Fruit fly (Drosophila melanogaster) whole organism, prepupa: ENCODE results near the gene RpLP1.

Source experiments
- Blimp-1 ChIP-seq: fragments of 200-800 bp; sonication (Bioruptor generic); optimal IDR thresholded peaks from 3 replicates; lab custom pipeline; 2017; ENCODE audit warnings: missing biosample characterization, missing genetic modification characterization, mild to moderate bottlenecking, moderate library complexity, missing genetic modification reagents
- CG10631 ChIP-seq: fragments of 200-800 bp; sonication (Bioruptor generic); optimal IDR thresholded peaks from 2 replicates; lab custom pipeline; 2016; ENCODE audit warnings: missing biosample characterization, missing genetic modification characterization
- CG10669 ChIP-seq: fragments of 200-800 bp; sonication (Bioruptor generic); optimal IDR thresholded peaks from 3 replicates; lab custom pipeline; 2018; ENCODE audit warnings: missing biosample characterization, mild to moderate bottlenecking, missing genetic modification characterization, moderate library complexity
- CG11762 ChIP-seq: fragments of 200-800 bp; sonication (Bioruptor generic); optimal IDR thresholded peaks from 3 replicates; lab custom pipeline; 2016; ENCODE audit warnings: missing biosample characterization, missing genetic modification characterization; ENCODE audit not compliant: insufficient read depth
- CG11902 ChIP-seq: fragments of 200-800 bp; sonication (Bioruptor generic); optimal IDR thresholded peaks from 3 replicates; lab custom pipeline; 2016; ENCODE audit warnings: missing biosample characterization, missing genetic modification characterization
- CG15336 ChIP-seq: fragments of 200-800 bp; sonication (Bioruptor generic); IDR thresholded peaks from 2 replicates; pipeline ENCODE4 v1.3.6; 2022; ENCODE audit warnings: missing biosample characterization, missing genetic modification characterization
- CG1621 ChIP-seq: fragments of 200-800 bp; sonication (Bioruptor generic); optimal IDR thresholded peaks from 3 replicates; lab custom pipeline; 2018; ENCODE audit warnings: missing biosample characterization, mild to moderate bottlenecking, missing genetic modification characterization
- CG3032 ChIP-seq: fragments of 200-800 bp; optimal IDR thresholded peaks from 2 replicates; lab custom pipeline; 2019; ENCODE audit warnings: missing biosample characterization, mild to moderate bottlenecking, missing genetic modification characterization, moderate library complexity
- CG31627 ChIP-seq: fragments of 200-800 bp; sonication (Bioruptor generic); optimal IDR thresholded peaks from 3 replicates; lab custom pipeline; 2016; ENCODE audit warnings: missing biosample characterization, missing genetic modification characterization
- CG32006 ChIP-seq: fragments of 200-800 bp; sonication (Bioruptor generic); optimal IDR thresholded peaks from 3 replicates; lab custom pipeline; 2017; ENCODE audit warnings: missing biosample characterization, mild to moderate bottlenecking, missing genetic modification characterization
- CG34406 ChIP-seq: fragments of 200-800 bp; sonication (Bioruptor generic); optimal IDR thresholded peaks from 3 replicates; lab custom pipeline; 2016; ENCODE audit warnings: missing biosample characterization, missing genetic modification characterization
- CG3919 ChIP-seq: fragments of 200-800 bp; sonication (Bioruptor generic); optimal IDR thresholded peaks from 3 replicates; lab custom pipeline; 2016; ENCODE audit warnings: missing biosample characterization, missing genetic modification characterization
- CG4318 ChIP-seq: fragments of 200-800 bp; sonication (Bioruptor generic); optimal IDR thresholded peaks from 3 replicates; lab custom pipeline; 2017; ENCODE audit warnings: missing biosample characterization, mild to moderate bottlenecking, missing genetic modification characterization
- CG6163 ChIP-seq: fragments of 200-800 bp; sonication (Bioruptor generic); IDR thresholded peaks from 3 replicates; pipeline ENCODE4 v1.3.6; 2022; ENCODE audit warnings: missing biosample characterization, missing genetic modification characterization
- CG6276 ChIP-seq: fragments of 200-800 bp; sonication (Bioruptor generic); optimal IDR thresholded peaks from 2 replicates; lab custom pipeline; 2017; ENCODE audit warnings: missing biosample characterization, mild to moderate bottlenecking, missing genetic modification characterization
- CG6792 ChIP-seq: fragments of 200-800 bp; sonication (Bioruptor generic); optimal IDR thresholded peaks from 3 replicates; lab custom pipeline; 2016; ENCODE audit warnings: missing biosample characterization, missing genetic modification characterization
- CG6854 ChIP-seq: fragments of 200-800 bp; sonication (Bioruptor generic); optimal IDR thresholded peaks from 2 replicates; lab custom pipeline; 2017; ENCODE audit warnings: missing biosample characterization, mild to moderate bottlenecking, missing genetic modification characterization
- CG7368 ChIP-seq: fragments of 200-800 bp; sonication (Bioruptor generic); optimal IDR thresholded peaks from 3 replicates; lab custom pipeline; 2016; ENCODE audit warnings: missing biosample characterization, missing genetic modification characterization
- CG8119 ChIP-seq: fragments of 200-800 bp; sonication (Bioruptor generic); IDR thresholded peaks from 3 replicates; pipeline ENCODE4 v1.3.6; 2022; ENCODE audit warnings: missing biosample characterization, missing genetic modification characterization
- CG8319 ChIP-seq: fragments of 200-800 bp; sonication (Bioruptor generic); optimal IDR thresholded peaks from 3 replicates; lab custom pipeline; 2016; ENCODE audit warnings: missing biosample characterization, missing genetic modification characterization
- CG8632 ChIP-seq: fragments of 200-800 bp; sonication (Bioruptor generic); optimal IDR thresholded peaks from 3 replicates; lab custom pipeline; 2016; ENCODE audit warnings: missing biosample characterization, missing genetic modification characterization
- Eip75B ChIP-seq: fragments of 200-800 bp; sonication (Bioruptor generic); optimal IDR thresholded peaks from 3 replicates; lab custom pipeline; 2016; ENCODE audit warnings: missing biosample characterization, missing genetic modification characterization
- Eip78C ChIP-seq: fragments of 200-800 bp; sonication (Bioruptor generic); peaks from one replicate; lab custom pipeline; 2016; ENCODE audit warnings: missing biosample characterization, missing genetic modification characterization
- Ets21C ChIP-seq: fragments of 200-800 bp; sonication (Bioruptor generic); optimal IDR thresholded peaks from 3 replicates; lab custom pipeline; 2016; ENCODE audit warnings: missing biosample characterization, missing genetic modification characterization
- Gug ChIP-seq: fragments of 200-800 bp; sonication (Bioruptor generic); IDR thresholded peaks from 2 replicates; pipeline ENCODE4 v1.3.6; 2022; ENCODE audit warnings: missing biosample characterization, missing genetic modification characterization
- Hr39 ChIP-seq: fragments of 200-800 bp; sonication (Bioruptor generic); optimal IDR thresholded peaks from 2 replicates; lab custom pipeline; 2016; ENCODE audit warnings: missing biosample characterization, missing genetic modification characterization
- Hr4 ChIP-seq: fragments of 200-800 bp; sonication (Bioruptor generic); optimal IDR thresholded peaks from 3 replicates; lab custom pipeline; 2016; ENCODE audit warnings: missing biosample characterization, missing genetic modification characterization
- Lpt ChIP-seq: fragments of 200-800 bp; sonication (Bioruptor generic); optimal IDR thresholded peaks from 3 replicates; lab custom pipeline; 2016; ENCODE audit warnings: missing biosample characterization, missing genetic modification characterization
- OdsH ChIP-seq: fragments of 200-800 bp; sonication (Bioruptor generic); optimal IDR thresholded peaks from 3 replicates; lab custom pipeline; 2016; ENCODE audit warnings: missing biosample characterization, missing genetic modification characterization
- Sox102F ChIP-seq: fragments of 200-800 bp; sonication (Bioruptor generic); optimal IDR thresholded peaks from 2 replicates; lab custom pipeline; 2016; ENCODE audit warnings: missing biosample characterization, mild to moderate bottlenecking, missing genetic modification characterization
- Sox14 ChIP-seq: fragments of 200-800 bp; sonication (Bioruptor generic); optimal IDR thresholded peaks from 3 replicates; lab custom pipeline; 2016; ENCODE audit warnings: missing biosample characterization, missing genetic modification characterization
- Sox15 ChIP-seq: fragments of 200-800 bp; sonication (Bioruptor generic); optimal IDR thresholded peaks from 3 replicates; lab custom pipeline; 2016; ENCODE audit warnings: missing biosample characterization, missing genetic modification characterization
- achi ChIP-seq: fragments of 200-800 bp; sonication (Bioruptor generic); optimal IDR thresholded peaks from 3 replicates; lab custom pipeline; 2016; ENCODE audit warnings: missing biosample characterization, missing genetic modification characterization
- cyc ChIP-seq: fragments of 200-800 bp; sonication (Bioruptor generic); optimal IDR thresholded peaks from 3 replicates; lab custom pipeline; 2016; ENCODE audit warnings: missing biosample characterization, missing genetic modification characterization
- dac ChIP-seq: fragments of 200-800 bp; sonication (Bioruptor generic); optimal IDR thresholded peaks from 2 replicates; lab custom pipeline; 2017; ENCODE audit warnings: missing biosample characterization, mild to moderate bottlenecking, missing genetic modification characterization
- dsx ChIP-seq: fragments of 200-800 bp; optimal IDR thresholded peaks from 3 replicates; lab custom pipeline; 2019; ENCODE audit warnings: missing biosample characterization, mild to moderate bottlenecking, missing genetic modification characterization, moderate library complexity; ENCODE audit not compliant: poor library complexity, severe bottlenecking
- eg ChIP-seq: fragments of 200-800 bp; sonication (Bioruptor generic); IDR thresholded peaks from 3 replicates; pipeline ENCODE4 v1.3.6; 2022; ENCODE audit warnings: missing biosample characterization, missing genetic modification characterization
- fd85E ChIP-seq: fragments of 200-800 bp; sonication (Bioruptor generic); optimal IDR thresholded peaks from 3 replicates; lab custom pipeline; 2016; ENCODE audit warnings: missing biosample characterization, missing genetic modification characterization
- fkh ChIP-seq: fragments of 200-800 bp; sonication (Bioruptor generic); optimal IDR thresholded peaks from 3 replicates; lab custom pipeline; 2017; ENCODE audit warnings: missing biosample characterization, mild to moderate bottlenecking, missing genetic modification characterization, moderate library complexity
- net ChIP-seq: fragments of 200-800 bp; sonication (Bioruptor generic); optimal IDR thresholded peaks from 3 replicates; lab custom pipeline; 2016; ENCODE audit warnings: missing biosample characterization, missing genetic modification characterization
- pdm3 ChIP-seq: fragments of 200-800 bp; sonication (Bioruptor generic); optimal IDR thresholded peaks from 3 replicates; lab custom pipeline; 2016; ENCODE audit warnings: missing biosample characterization, missing genetic modification characterization
- salr ChIP-seq, 2 experiments: fragments of 200-800 bp; sonication (Bioruptor generic); optimal IDR thresholded peaks; 3 replicates each; lab custom pipeline; 2016 to 2018; ENCODE audit warnings: missing biosample characterization in 2 of 2, missing genetic modification characterization in 2 of 2, mild to moderate bottlenecking in 1 of 2
- spab ChIP-seq: fragments of 200-800 bp; sonication (Bioruptor generic); optimal IDR thresholded peaks from 2 replicates; lab custom pipeline; 2017; ENCODE audit warnings: missing biosample characterization, mild to moderate bottlenecking, missing genetic modification characterization, missing genetic modification reagents
- topi ChIP-seq: fragments of 200-800 bp; sonication (Bioruptor generic); optimal IDR thresholded peaks from 3 replicates; lab custom pipeline; 2016; ENCODE audit warnings: missing biosample characterization, missing genetic modification characterization
- vri ChIP-seq: fragments of 200-800 bp; sonication (Bioruptor generic); optimal IDR thresholded peaks from 3 replicates; lab custom pipeline; 2016; ENCODE audit warnings: missing biosample characterization, mild to moderate bottlenecking, missing genetic modification characterization

Gene RpLP1

DNA sequence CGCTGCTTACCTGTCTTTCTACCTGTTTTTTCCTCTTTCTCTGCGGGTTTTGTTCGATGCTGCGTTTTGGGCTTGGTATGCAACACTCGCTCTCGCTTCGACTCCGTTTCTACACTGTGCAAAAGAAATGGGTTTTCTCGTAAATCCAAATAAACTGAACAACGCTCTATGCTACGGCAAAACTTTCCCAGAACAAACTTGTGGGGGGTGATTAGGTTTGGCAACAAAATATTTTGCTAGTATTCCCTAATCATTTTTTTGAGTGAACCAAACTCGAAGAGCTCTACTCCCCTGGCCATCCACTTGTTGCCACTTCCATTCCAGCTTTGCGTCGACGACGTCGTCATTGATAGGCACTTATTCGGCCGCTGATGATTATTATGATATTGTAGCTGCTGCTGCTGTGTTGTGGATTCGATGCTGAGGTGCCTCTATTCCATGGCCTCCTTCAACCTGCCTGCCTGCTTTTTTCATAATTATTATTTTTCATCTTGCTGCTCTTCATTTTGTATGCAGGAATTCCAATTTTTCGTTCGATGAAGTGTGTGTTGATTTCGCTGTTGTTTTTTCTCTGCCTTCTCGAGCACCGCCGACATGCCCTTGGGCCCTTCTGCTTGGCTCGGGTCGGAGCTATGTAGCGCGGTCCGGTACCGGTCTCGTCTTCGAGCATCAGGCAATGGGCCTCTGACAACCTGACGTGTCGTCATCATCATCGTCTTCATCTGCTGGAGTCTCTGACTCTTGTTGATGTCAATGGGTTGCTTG lies 22.4 kb downstream of the RpLP1 start (continued):
- TF ChIP-seq Hr4 (GFP tag; lab: Kevin White, UChicago) (peak; percentile 97), CG7368 (peak; percentile 98), achi (GFP tag; lab: Kevin White, UChicago) (peak; percentile 96), net (peak; percentile 96), salr (GFP tag; optimal IDR thresholded peaks at IDR 0.05; lab: Kevin White, UChicago) (peak; percentile 88 to 95), CG6276 (GFP tag; lab: Kevin White, UChicago) (peak; percentile 93), CG31627 (GFP tag; lab: Kevin White, UChicago) (peak; percentile 98), pdm3 (peak; percentile 98), fd85E (peak; percentile 95), CG11902 (GFP tag; lab: Kevin White, UChicago) (peak; percentile 97), CG10631 (GFP tag; lab: Kevin White, UChicago) (peak; percentile 96), CG15336 (peak; percentile 95), eg (peak; percentile 95), topi (GFP tag; lab: Kevin White, UChicago) (peak; percentile 98), CG1621 (tag; lab: Kevin White, UChicago) (peak; percentile 96), Eip75B (GFP tag; lab: Kevin White, UChicago) (peak; percentile 97), CG3919 (GFP tag; lab: Kevin White, UChicago) (peak; percentile 99), CG4318 (peak; percentile 90), CG8632 (GFP tag; lab: Kevin White, UChicago) (peak; percentile 96), Lpt (peak; percentile 96), OdsH (GFP tag; lab: Kevin White, UChicago) (peak; percentile 97), Ets21C (peak; percentile 95), CG3032 (tag; lab: Kevin White, UChicago) (peak; percentile 96), CG32006 (peak; percentile 95), dsx (peak; percentile 94), Sox15 (GFP tag; lab: Kevin White, UChicago) (peak; percentile 95), dac (GFP tag; lab: Kevin White, UChicago) (peak; percentile 88), CG6163 (GFP tag; lab: Robert Waterston, UW) (peak; percentile 97), CG11762 (GFP tag; lab: Kevin White, UChicago) (peak; percentile 93), CG8119 (GFP tag; lab: Robert Waterston, UW) (peak; percentile 95), CG10669 (GFP tag; lab: Kevin White, UChicago) (peak; percentile 96)

DNA sequence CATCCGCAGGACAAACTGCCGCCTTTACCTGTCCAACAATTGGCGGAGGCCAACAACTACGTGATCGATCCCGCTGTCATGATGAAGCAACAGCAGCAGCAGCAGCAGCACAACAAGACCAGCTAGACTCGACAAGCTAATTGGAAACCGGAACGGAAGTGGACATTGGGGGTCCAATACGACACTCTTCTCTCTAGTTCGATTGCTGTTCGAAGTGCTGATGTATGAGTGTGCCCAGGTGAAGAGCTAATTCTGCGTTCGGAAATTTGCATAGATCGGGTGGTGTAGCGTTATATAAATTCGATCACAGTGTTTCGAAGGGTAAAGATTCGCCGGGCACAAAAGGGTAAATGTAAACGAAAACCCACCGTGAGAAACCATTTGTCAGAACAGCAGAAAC lies 27.4 kb downstream of the RpLP1 start:
- TF ChIP-seq cyc (GFP tag; lab: Kevin White, UChicago) (no peak), CG1621 (tag; lab: Kevin White, UChicago) (no peak), CG34406 (no peak), Gug (GFP tag; lab: Robert Waterston, UW) (no peak), CG6163 (GFP tag; lab: Robert Waterston, UW) (no peak), CG10669 (GFP tag; lab: Kevin White, UChicago) (no peak), Hr39 (GFP tag; lab: Kevin White, UChicago) (no peak)

DNA sequence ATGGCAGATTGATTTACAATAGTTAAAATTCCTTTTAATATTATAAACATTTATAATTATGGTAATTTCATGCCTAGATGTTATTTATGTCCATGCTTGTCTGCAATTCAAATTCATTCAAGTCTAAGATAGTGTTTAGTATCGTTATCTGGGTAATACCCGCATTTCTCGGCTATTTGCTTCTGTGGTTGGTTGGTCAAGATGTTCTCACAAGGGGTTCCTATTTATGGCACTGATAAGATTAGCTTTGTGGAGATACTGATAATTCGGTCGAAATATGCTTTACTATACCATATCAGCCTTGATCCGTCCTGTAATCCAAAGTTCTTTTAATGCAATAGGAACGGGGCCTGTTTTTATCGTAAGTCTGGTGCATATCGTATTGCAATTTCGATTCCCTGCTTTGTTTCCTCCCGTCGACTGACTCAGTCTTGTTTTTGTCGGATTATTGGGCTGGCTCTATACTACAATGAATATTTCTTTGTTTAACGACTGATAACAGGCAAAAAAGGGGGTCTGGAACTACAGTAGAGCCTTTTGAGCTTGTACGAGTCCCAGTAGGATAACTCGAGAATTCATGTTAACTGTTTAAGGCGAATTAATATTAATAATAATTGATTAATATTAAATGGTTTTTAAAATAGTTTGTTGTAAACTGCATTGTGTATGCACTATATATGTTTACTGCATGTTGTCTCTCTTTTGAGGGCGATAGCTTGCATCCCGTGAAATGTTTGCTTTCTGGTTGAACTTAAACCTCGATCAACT lies 32.1 kb downstream of the RpLP1 start:
- TF ChIP-seq achi (GFP tag; lab: Kevin White, UChicago) (no peak), CG6163 (GFP tag; lab: Robert Waterston, UW) (peak; percentile 16; the same call in 1 of the 3 replicates), topi (GFP tag; lab: Kevin White, UChicago) (no peak), cyc (GFP tag; lab: Kevin White, UChicago) (peak; percentile 14), CG6854 (GFP tag; lab: Kevin White, UChicago) (no peak), CG8632 (GFP tag; lab: Kevin White, UChicago) (no peak), Hr39 (GFP tag; lab: Kevin White, UChicago) (no peak), CG6792 (GFP tag; lab: Kevin White, UChicago) (peak; percentile 48), fkh (GFP tag; lab: Kevin White, UChicago) (no peak), CG7368 (peak; percentile 45), CG6276 (GFP tag; lab: Kevin White, UChicago) (no peak), CG8319 (GFP tag; lab: Kevin White, UChicago) (no peak), Sox102F (GFP tag; lab: Kevin White, UChicago) (no peak), OdsH (GFP tag; lab: Kevin White, UChicago) (no peak), Eip78C (GFP tag; lab: Kevin White, UChicago) (no peak), Sox14 (GFP tag; lab: Kevin White, UChicago) (peak; percentile 65), Hr4 (GFP tag; lab: Kevin White, UChicago) (no peak), Blimp-1 (GFP tag; lab: Kevin White, UChicago) (no peak), spab (GFP tag; lab: Kevin White, UChicago) (no peak), pdm3 (no peak), Ets21C (no peak), vri (GFP tag; lab: Kevin White, UChicago) (no peak)
